In the genomic region with DNA sequence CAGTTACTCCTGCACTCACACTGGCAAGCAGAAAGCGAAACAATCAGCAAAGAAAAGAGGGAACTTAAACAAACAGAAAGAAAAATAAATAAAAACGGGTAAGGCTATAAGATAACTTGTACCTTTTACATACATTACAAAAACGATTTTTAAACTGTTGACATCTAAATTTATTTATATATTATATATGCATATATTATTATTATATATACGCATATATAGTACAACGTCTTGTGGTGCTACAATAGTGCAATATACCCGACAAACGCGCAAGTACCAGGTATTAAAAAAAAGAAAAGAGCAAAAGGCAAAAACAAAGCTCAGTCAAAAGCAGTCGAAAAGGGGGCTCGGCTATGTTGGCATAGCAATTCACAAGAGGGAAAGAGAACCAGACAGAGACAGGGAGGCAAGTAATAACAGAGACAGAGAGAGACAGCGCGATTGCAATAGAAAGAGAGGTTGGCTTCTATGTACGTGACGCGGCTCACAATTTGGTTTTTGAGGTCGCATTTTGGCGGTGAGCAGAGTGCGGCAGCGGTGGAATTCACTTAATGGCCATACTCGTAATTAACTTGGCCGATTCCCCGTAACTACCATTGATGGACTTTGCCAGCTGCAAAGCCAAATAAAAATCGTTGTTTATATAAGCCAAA, we compare ENCODE assay signal across 1 fruit fly cellular context.
A peak's percentile ranks its signal among the peaks of the same experiment; 100 is the strongest.
TF ChIP-seq lines count a peak whose summit lies in the region.

No protein-coding gene starts in this region.

TF ChIP-seq in whole organism, embryonic, 481 proteins besides CTCF, POLR2A, EP300 and RAD21 (continued from another document and continues in another):
- peak; percentile 30 for TF ChIP-seq CG7271 (tag; optimal IDR thresholded peaks at IDR 0.05; lab: Kevin White, UChicago)
- TF ChIP-seq oc (tag; optimal IDR thresholded peaks at IDR 0.05; lab: Kevin White, UChicago), result peak; percentile 91
- peak in 1 of 2 experiments; percentile 74 for TF ChIP-seq dpn (GFP tag; optimal IDR thresholded peaks at IDR 0.05; lab: Kevin White, UChicago)
- TF ChIP-seq kay (GFP tag; optimal IDR thresholded peaks at IDR 0.05; lab: Kevin White, UChicago), result no peak
- peak; percentile 64 for TF ChIP-seq run (tag; optimal IDR thresholded peaks at IDR 0.05; lab: Kevin White, UChicago)
- peak; percentile 69 for TF ChIP-seq CG8478 (optimal IDR thresholded peaks at IDR 0.05; lab: Kevin White, UChicago)
- peak; percentile 72 for TF ChIP-seq CG2875 (GFP tag; optimal IDR thresholded peaks at IDR 0.05; lab: Kevin White, UChicago)
- TF ChIP-seq CG10654 (GFP tag; optimal IDR thresholded peaks at IDR 0.05; lab: Kevin White, UChicago), result peak; percentile 43
- TF ChIP-seq btn (GFP tag; optimal IDR thresholded peaks at IDR 0.05; lab: Kevin White, UChicago), result no peak
- peak; percentile 59 for TF ChIP-seq trem (tag; optimal IDR thresholded peaks at IDR 0.05; lab: Kevin White, UChicago)
- TF ChIP-seq CG12104 (GFP tag; optimal IDR thresholded peaks at IDR 0.05; lab: Kevin White, UChicago), result peak; percentile 56
- TF ChIP-seq lmd (GFP tag; IDR thresholded peaks at IDR 0.05; lab: Robert Waterston, UW), result peak; percentile 78
- peak; percentile 32 for TF ChIP-seq CG6254 (GFP tag; optimal IDR thresholded peaks at IDR 0.05; lab: Kevin White, UChicago)
- TF ChIP-seq CG13123 (GFP tag; optimal IDR thresholded peaks at IDR 0.05; lab: Kevin White, UChicago), result peak; percentile 42
- TF ChIP-seq cas (GFP tag; IDR thresholded peaks at IDR 0.05; lab: Robert Waterston, UW), result peak; percentile 47; the same call in 1 of the 2 replicates
- TF ChIP-seq CG5245 (GFP tag; optimal IDR thresholded peaks at IDR 0.05; lab: Kevin White, UChicago), result no peak
- TF ChIP-seq CG10366 (GFP tag; IDR thresholded peaks at IDR 0.05; lab: Robert Waterston, UW), result peak; percentile 88
- peak; percentile 80 for TF ChIP-seq CG11695 (GFP tag; IDR thresholded peaks at IDR 0.05; lab: Robert Waterston, UW)
- TF ChIP-seq br (optimal IDR thresholded peaks at IDR 0.05; lab: Kevin White, UChicago), result no peak
- TF ChIP-seq Ada2b (GFP tag; IDR thresholded peaks at IDR 0.05; lab: Robert Waterston, UW), result peak; percentile 74
- TF ChIP-seq Poxn (GFP tag; IDR thresholded peaks at IDR 0.05; lab: Robert Waterston, UW), result no peak
- 0 out of 2 replicates have a peak, but pooled peaks have one; percentile 27 for TF ChIP-seq dati (GFP tag; IDR thresholded peaks at IDR 0.05; lab: Robert Waterston, UW)
- TF ChIP-seq CG42726 (GFP tag; IDR thresholded peaks at IDR 0.05; lab: Robert Waterston, UW; ENCODE audit: partially characterized antibody), result no peak
- TF ChIP-seq slou (GFP tag; optimal IDR thresholded peaks at IDR 0.05; lab: Kevin White, UChicago), result no peak
- TF ChIP-seq HmgZ (tag; optimal IDR thresholded peaks at IDR 0.05; lab: Kevin White, UChicago), result peak; percentile 23
- peak; percentile 76 for TF ChIP-seq CG1602 (GFP tag; optimal IDR thresholded peaks at IDR 0.05; lab: Kevin White, UChicago)
- TF ChIP-seq Fer3 (tag; optimal IDR thresholded peaks at IDR 0.05; lab: Kevin White, UChicago), result peak; percentile 75
- TF ChIP-seq CG6813 (GFP tag; optimal IDR thresholded peaks at IDR 0.05; lab: Kevin White, UChicago), result peak; percentile 66
- TF ChIP-seq CG17829 (tag; optimal IDR thresholded peaks at IDR 0.05; lab: Kevin White, UChicago), result peak; percentile 73
- TF ChIP-seq fd102C (GFP tag; optimal IDR thresholded peaks at IDR 0.05; lab: Kevin White, UChicago), result no peak
- TF ChIP-seq CG4617 (GFP tag; optimal IDR thresholded peaks at IDR 0.05; lab: Kevin White, UChicago; ENCODE audit: borderline replicate concordance), result peak; percentile 19
- TF ChIP-seq Ssrp (tag; optimal IDR thresholded peaks at IDR 0.05; lab: Kevin White, UChicago), result peak; percentile 80
- peak in 1 of 2 experiments; percentile 61 for TF ChIP-seq Eip74EF (GFP tag; optimal IDR thresholded peaks at IDR 0.05; lab: Kevin White, UChicago)
- no peak for TF ChIP-seq CG13624 (GFP tag; optimal IDR thresholded peaks at IDR 0.05; lab: Kevin White, UChicago)
- TF ChIP-seq CG10267 (tag; optimal IDR thresholded peaks at IDR 0.05; lab: Kevin White, UChicago), result peak; percentile 73
- TF ChIP-seq disco-r (GFP tag; optimal IDR thresholded peaks at IDR 0.05; lab: Kevin White, UChicago), result no peak
- no peak for TF ChIP-seq zen2 (GFP tag; IDR thresholded peaks at IDR 0.05; lab: Robert Waterston, UW; ENCODE audit: partially characterized antibody)
- no peak for TF ChIP-seq CG4854 (GFP tag; optimal IDR thresholded peaks at IDR 0.05; lab: Kevin White, UChicago)
- peak; percentile 52; the same call in 1 of the 2 replicates for TF ChIP-seq gt (GFP tag; IDR thresholded peaks at IDR 0.05; lab: Robert Waterston, UW)
- TF ChIP-seq ato (GFP tag; IDR thresholded peaks at IDR 0.05; lab: Robert Waterston, UW; ENCODE audit: partially characterized antibody), result no peak
- no peak for TF ChIP-seq maf-S (GFP tag; optimal IDR thresholded peaks at IDR 0.05; lab: Kevin White, UChicago)
- peak; percentile 83 for TF ChIP-seq Blimp-1 (GFP tag; optimal IDR thresholded peaks at IDR 0.05; lab: Kevin White, UChicago)
- TF ChIP-seq pho (GFP tag; optimal IDR thresholded peaks at IDR 0.05; lab: Kevin White, UChicago), result no peak
- TF ChIP-seq wor (GFP tag; IDR thresholded peaks at IDR 0.05; lab: Robert Waterston, UW), result peak; percentile 80
- peak; percentile 32; the same call in 1 of the 3 replicates for TF ChIP-seq gce (GFP tag; IDR thresholded peaks at IDR 0.05; lab: Robert Waterston, UW)
- peak; percentile 89 for TF ChIP-seq CG2712 (tag; optimal IDR thresholded peaks at IDR 0.05; lab: Kevin White, UChicago)
- TF ChIP-seq eyg (GFP tag; optimal IDR thresholded peaks at IDR 0.05; lab: Kevin White, UChicago), result no peak
- peak; percentile 20 for TF ChIP-seq odd (GFP tag; optimal IDR thresholded peaks at IDR 0.05; lab: Kevin White, UChicago)
- peak; percentile 66 for TF ChIP-seq NfI (GFP tag; optimal IDR thresholded peaks at IDR 0.05; lab: Kevin White, UChicago)
- TF ChIP-seq Ptx1 (GFP tag; IDR thresholded peaks at IDR 0.05; lab: Robert Waterston, UW), result peak; percentile 90
- TF ChIP-seq pb (GFP tag; optimal IDR thresholded peaks at IDR 0.05; lab: Kevin White, UChicago), result peak; percentile 1
- peak; percentile 90 for TF ChIP-seq CG6689 (GFP tag; IDR thresholded peaks at IDR 0.05; lab: Robert Waterston, UW)
- peak; percentile 53 for TF ChIP-seq CG15601 (tag; optimal IDR thresholded peaks at IDR 0.05; lab: Kevin White, UChicago)
- 0 out of 2 replicates have a peak, but pooled peaks have one; percentile 49 for TF ChIP-seq bowl (GFP tag; IDR thresholded peaks at IDR 0.05; lab: Robert Waterston, UW)
- peak; percentile 50 for TF ChIP-seq CG10147 (GFP tag; optimal IDR thresholded peaks at IDR 0.05; lab: Kevin White, UChicago)
- TF ChIP-seq croc (GFP tag; conservative IDR thresholded peaks at IDR 0.05; lab: Robert Waterston, UW), result peak; percentile 74
- TF ChIP-seq CG9817 (tag; optimal IDR thresholded peaks at IDR 0.05; lab: Kevin White, UChicago), result peak; percentile 23
- no peak for TF ChIP-seq CG3838 (GFP tag; optimal IDR thresholded peaks at IDR 0.05; lab: Kevin White, UChicago)
- TF ChIP-seq Dref (GFP tag; IDR thresholded peaks at IDR 0.05; lab: Robert Waterston, UW), result no peak
- peak; percentile 68 for TF ChIP-seq CG32532 (GFP tag; IDR thresholded peaks at IDR 0.05; lab: Robert Waterston, UW)
- TF ChIP-seq jigr1 (GFP tag; IDR thresholded peaks at IDR 0.05; lab: Robert Waterston, UW), result peak; percentile 74; the same call in 2 of the 3 replicates
- TF ChIP-seq D (optimal IDR thresholded peaks at IDR 0.05; lab: Kevin White, UChicago), result no peak
- TF ChIP-seq D (GFP tag; optimal IDR thresholded peaks at IDR 0.05; lab: Kevin White, UChicago), result peak; percentile 64
- TF ChIP-seq CG32767 (GFP tag; IDR thresholded peaks at IDR 0.05; lab: Robert Waterston, UW), result peak; percentile 53; the same call in 1 of the 2 replicates
- TF ChIP-seq ci (GFP tag; IDR thresholded peaks at IDR 0.05; lab: Robert Waterston, UW), result peak; percentile 89
- TF ChIP-seq kni (GFP tag; optimal IDR thresholded peaks at IDR 0.05; lab: Kevin White, UChicago), result peak; percentile 23
- TF ChIP-seq psq (GFP tag; optimal IDR thresholded peaks at IDR 0.05; lab: Kevin White, UChicago), result peak; percentile 89
- peak; percentile 21 for TF ChIP-seq zen (tag; optimal IDR thresholded peaks at IDR 0.05; lab: Kevin White, UChicago)
- TF ChIP-seq fd3F (GFP tag; optimal IDR thresholded peaks at IDR 0.05; lab: Kevin White, UChicago), result peak; percentile 61
- peak; percentile 84 for TF ChIP-seq sens (GFP tag; lab: Kevin White, UChicago)
- TF ChIP-seq CG13296 (GFP tag; optimal IDR thresholded peaks at IDR 0.05; lab: Kevin White, UChicago), result peak; percentile 46
- TF ChIP-seq esg (GFP tag; conservative IDR thresholded peaks at IDR 0.05; lab: Robert Waterston, UW), result peak; percentile 74
- TF ChIP-seq CG8359 (GFP tag; optimal IDR thresholded peaks at IDR 0.05; lab: Kevin White, UChicago; ENCODE audit: borderline replicate concordance), result peak; percentile 16
- TF ChIP-seq bab2 (GFP tag; optimal IDR thresholded peaks at IDR 0.05; lab: Kevin White, UChicago), result no peak
- peak; percentile 68 for TF ChIP-seq CG6272 (GFP tag; IDR thresholded peaks at IDR 0.05; lab: Robert Waterston, UW)
- peak; percentile 42 for TF ChIP-seq CG8290 (GFP tag; optimal IDR thresholded peaks at IDR 0.05; lab: Kevin White, UChicago)
- TF ChIP-seq CG8290 (tag; optimal IDR thresholded peaks at IDR 0.05; lab: Kevin White, UChicago), result peak; percentile 42 to 45
- TF ChIP-seq slbo (GFP tag; IDR thresholded peaks at IDR 0.05; lab: Robert Waterston, UW), result peak; percentile 86
- peak; percentile 60 for TF ChIP-seq Usf (GFP tag; optimal IDR thresholded peaks at IDR 0.05; lab: Kevin White, UChicago)
- TF ChIP-seq CG17612 (GFP tag; IDR thresholded peaks at IDR 0.05; lab: Robert Waterston, UW), result no peak
- TF ChIP-seq Pdp1 (GFP tag; optimal IDR thresholded peaks at IDR 0.05; lab: Kevin White, UChicago), result peak in 1 of 2 experiments; percentile 71
- peak; percentile 76 for TF ChIP-seq CG11696 (GFP tag; IDR thresholded peaks at IDR 0.05; lab: Robert Waterston, UW)
- TF ChIP-seq Chrac-16 (GFP tag; optimal IDR thresholded peaks at IDR 0.05; lab: Kevin White, UChicago), result peak; percentile 54
- TF ChIP-seq ssp (GFP tag; IDR thresholded peaks at IDR 0.05; lab: Robert Waterston, UW), result peak; percentile 78
- TF ChIP-seq CG4360 (GFP tag; IDR thresholded peaks at IDR 0.05; lab: Robert Waterston, UW), result peak; percentile 67
- no peak for TF ChIP-seq CG6765 (GFP tag; optimal IDR thresholded peaks at IDR 0.05; lab: Kevin White, UChicago)
- no peak for TF ChIP-seq CG9876 (GFP tag; optimal IDR thresholded peaks at IDR 0.05; lab: Kevin White, UChicago)
- peak; percentile 74 for TF ChIP-seq Rfx (GFP tag; IDR thresholded peaks at IDR 0.05; lab: Robert Waterston, UW)
- TF ChIP-seq bsh (GFP tag; optimal IDR thresholded peaks at IDR 0.05; lab: Kevin White, UChicago), result peak; percentile 88 to 92
- TF ChIP-seq ranshi (GFP tag; IDR thresholded peaks at IDR 0.05; lab: Robert Waterston, UW), result peak; percentile 76
- peak; percentile 83 for TF ChIP-seq Hr3 (GFP tag; optimal IDR thresholded peaks at IDR 0.05; lab: Kevin White, UChicago)
- TF ChIP-seq Hmr (GFP tag; optimal IDR thresholded peaks at IDR 0.05; lab: Kevin White, UChicago), result peak; percentile 74
- TF ChIP-seq Trl (optimal IDR thresholded peaks at IDR 0.05; lab: Kevin White, UChicago), result peak in 1 of 2 experiments; percentile 17
- TF ChIP-seq Trl (GFP tag; optimal IDR thresholded peaks at IDR 0.05; lab: Kevin White, UChicago), result no peak
- peak; percentile 80 for TF ChIP-seq CG15269 (tag; optimal IDR thresholded peaks at IDR 0.05; lab: Kevin White, UChicago)
- peak; percentile 78 for TF ChIP-seq CG14050 (GFP tag; IDR thresholded peaks at IDR 0.05; lab: Robert Waterston, UW)
- peak; percentile 74; the same call in 2 of the 3 replicates for TF ChIP-seq zfh1 (GFP tag; IDR thresholded peaks at IDR 0.05; lab: Robert Waterston, UW)
- no peak for TF ChIP-seq CG16813 (GFP tag; IDR thresholded peaks at IDR 0.05; lab: Robert Waterston, UW; ENCODE audit: partially characterized antibody)
- TF ChIP-seq yki (optimal IDR thresholded peaks at IDR 0.05; lab: Kevin White, UChicago), result no peak
- no peak for TF ChIP-seq stwl (tag; optimal IDR thresholded peaks at IDR 0.05; lab: Kevin White, UChicago)
- peak; percentile 64 for TF ChIP-seq dmrt11E (tag; optimal IDR thresholded peaks at IDR 0.05; lab: Kevin White, UChicago)
- peak; percentile 61 for TF ChIP-seq Fer1 (GFP tag; optimal IDR thresholded peaks at IDR 0.05; lab: Kevin White, UChicago)
- TF ChIP-seq ems (GFP tag; optimal IDR thresholded peaks at IDR 0.05; lab: Kevin White, UChicago), result no peak
- TF ChIP-seq chn (GFP tag; optimal IDR thresholded peaks at IDR 0.05; lab: Kevin White, UChicago), result no peak
- TF ChIP-seq CG6683 (GFP tag; optimal IDR thresholded peaks at IDR 0.05; lab: Kevin White, UChicago), result peak; percentile 44
- TF ChIP-seq CG30431 (GFP tag; optimal IDR thresholded peaks at IDR 0.05; lab: Kevin White, UChicago), result peak; percentile 60
- TF ChIP-seq CG6175 (GFP tag; IDR thresholded peaks at IDR 0.05; lab: Robert Waterston, UW), result peak; percentile 35; the same call in 1 of the 3 replicates
- peak; percentile 86 for TF ChIP-seq CG8924 (tag; optimal IDR thresholded peaks at IDR 0.05; lab: Kevin White, UChicago)
- no peak for TF ChIP-seq dm (GFP tag; optimal IDR thresholded peaks at IDR 0.05; lab: Kevin White, UChicago)
- TF ChIP-seq sqz (GFP tag; optimal IDR thresholded peaks at IDR 0.05; lab: Kevin White, UChicago), result peak; percentile 53
- TF ChIP-seq Nf-YC (tag; optimal IDR thresholded peaks at IDR 0.05; lab: Kevin White, UChicago), result peak; percentile 62
- TF ChIP-seq CG17359 (tag; optimal IDR thresholded peaks at IDR 0.05; lab: Kevin White, UChicago), result peak; percentile 90
- peak; percentile 83 for TF ChIP-seq CG14667 (GFP tag; IDR thresholded peaks at IDR 0.05; lab: Robert Waterston, UW)
- peak; percentile 74 for TF ChIP-seq CoRest (tag; optimal IDR thresholded peaks at IDR 0.05; lab: Kevin White, UChicago)
- peak; percentile 96 for TF ChIP-seq Drgx (GFP tag; IDR thresholded peaks at IDR 0.05; lab: Robert Waterston, UW)
- TF ChIP-seq CG10321 (GFP tag; IDR thresholded peaks at IDR 0.05; lab: Robert Waterston, UW), result peak; percentile 87
- no peak for TF ChIP-seq NK7.1 (GFP tag; optimal IDR thresholded peaks at IDR 0.05; lab: Kevin White, UChicago)
- peak; percentile 65 for TF ChIP-seq salm (tag; optimal IDR thresholded peaks at IDR 0.05; lab: Kevin White, UChicago)
- TF ChIP-seq Awh (GFP tag; IDR thresholded peaks at IDR 0.05; lab: Robert Waterston, UW), result peak; percentile 84
- no peak for TF ChIP-seq MESR4 (GFP tag; optimal IDR thresholded peaks at IDR 0.05; lab: Kevin White, UChicago)
- TF ChIP-seq CG4424 (GFP tag; optimal IDR thresholded peaks at IDR 0.05; lab: Kevin White, UChicago), result peak; percentile 61
- peak; percentile 90 for TF ChIP-seq D19B (GFP tag; optimal IDR thresholded peaks at IDR 0.05; lab: Kevin White, UChicago)
- TF ChIP-seq Ets65A (GFP tag; lab: Kevin White, UChicago), result peak; percentile 82
